Fruit fly (Drosophila melanogaster) whole organism, larva: Measurements from ENCODE around the gene Mtpalpha.

Experiments
- noc ChIP-seq: fragments of 200-800 bp; sonication (Bioruptor generic); optimal IDR thresholded peaks from 3 replicates; lab custom pipeline; 2019; ENCODE audit warnings: missing biosample characterization, mild to moderate bottlenecking, missing genetic modification characterization, moderate library complexity

Mtpalpha gene

dm6 chr2L:9576269-9576933 lies at the start of gene Mtpalpha:
TSS of gene Mtpalpha (minus strand) at chr2L:9576769.
- peak; percentile 67 for TF ChIP-seq noc (tag; lab: Kevin White, UChicago)

- TF ChIP-seq noc (tag; lab: Kevin White, UChicago) = no peak
Measured at dm6 chr2L:9625185-9625584, 48.6 kb upstream of the Mtpalpha start, which contains the start of gene CG31882. TSS of gene CG31882 (minus strand) at chr2L:9625285.

- no peak for TF ChIP-seq noc (tag; lab: Kevin White, UChicago)
Measured at dm6 chr2L:9619925-9620324, 43.4 kb upstream of the Mtpalpha start.

dm6 chr2L:9618871-9619270 lies 42.3 kb upstream of the Mtpalpha start:
- TF ChIP-seq noc (tag; lab: Kevin White, UChicago) = peak; percentile 27

- peak; percentile 68 for TF ChIP-seq noc (tag; lab: Kevin White, UChicago)
Measured at dm6 chr2L:9617908-9618307, 41.3 kb upstream of the Mtpalpha start.

- TF ChIP-seq noc (tag; lab: Kevin White, UChicago) = no peak
Measured at dm6 chr2L:9616654-9617053, 40.1 kb upstream of the Mtpalpha start.

DNA sequence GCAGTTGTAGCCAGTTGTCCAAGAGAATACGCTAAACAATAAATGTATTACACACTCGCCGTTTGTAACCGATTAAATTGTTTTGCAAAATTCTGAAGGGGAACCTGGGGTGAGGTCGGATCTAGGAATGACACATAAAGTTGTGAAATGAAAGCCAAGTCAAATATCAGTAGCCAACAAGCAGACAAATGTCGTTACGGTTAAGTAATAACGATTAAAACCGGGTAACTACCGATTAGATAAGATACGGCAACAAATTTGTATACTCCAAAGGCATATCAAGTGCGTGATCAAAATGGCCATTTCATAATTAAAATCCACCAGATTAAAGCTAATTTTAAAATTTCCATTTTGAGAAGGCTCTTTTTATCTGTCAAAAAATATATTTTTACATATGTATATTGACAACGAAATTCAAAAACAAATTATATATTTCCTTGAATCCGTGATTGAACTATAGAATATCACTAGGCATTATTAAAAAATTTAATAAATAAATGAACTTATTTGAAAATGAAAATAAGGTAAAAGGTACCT lies 39.5 kb upstream of the Mtpalpha start, which contains the start of gene GlcAT-S:
GlcAT-S (plus strand) TSS at position 487 of the 537 bp plus-strand sequence.
- TF ChIP-seq noc (tag; lab: Kevin White, UChicago) = no peak

- TF ChIP-seq noc (tag; lab: Kevin White, UChicago) = no peak
Measured at dm6 chr2L:9615561-9615960, 39.0 kb upstream of the Mtpalpha start.

dm6 chr2L:9614674-9615258 lies 38.2 kb upstream of the Mtpalpha start:
- no peak for TF ChIP-seq noc (tag; lab: Kevin White, UChicago)

- no peak for TF ChIP-seq noc (tag; lab: Kevin White, UChicago)
Measured at dm6 chr2L:9613922-9614321, 37.4 kb upstream of the Mtpalpha start.

DNA sequence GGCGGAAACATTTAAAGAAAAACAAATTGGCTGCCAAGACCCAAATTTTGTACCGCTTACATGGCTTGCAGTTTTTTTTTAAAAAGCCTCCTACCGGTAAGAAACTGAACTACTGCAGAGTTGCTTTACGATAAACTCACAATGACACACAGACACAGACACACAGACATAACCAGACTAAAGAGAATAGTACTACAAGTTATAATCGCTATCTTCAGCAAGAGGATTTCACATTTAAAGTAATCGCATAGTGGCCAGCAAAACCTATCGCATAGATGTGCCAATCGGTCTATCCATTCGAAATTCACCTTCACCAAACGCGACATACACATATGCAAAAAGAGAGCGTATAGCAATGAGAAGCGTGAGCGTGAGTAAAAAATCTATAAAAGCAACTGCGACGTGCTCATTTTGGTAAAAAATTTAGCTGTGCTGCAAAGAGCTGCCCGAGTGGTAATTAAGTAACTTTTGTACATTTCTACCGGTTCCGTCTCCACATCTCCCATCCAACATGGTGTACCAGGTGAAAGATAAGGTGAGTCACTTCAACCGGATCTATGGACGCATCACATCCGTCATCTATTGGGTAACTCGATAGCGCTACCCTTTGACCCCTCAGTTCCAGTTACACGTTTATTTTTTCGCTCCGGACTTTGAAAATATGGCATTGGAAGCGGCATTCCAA lies 36.6 kb upstream of the Mtpalpha start, which contains the start of gene Trx2:
Trx2 (plus strand) TSS at position 161 of the 685 bp plus-strand sequence.
- peak; percentile 33 for TF ChIP-seq noc (tag; lab: Kevin White, UChicago)

dm6 chr2L:9612654-9613005 lies 36.1 kb upstream of the Mtpalpha start:
- TF ChIP-seq noc (tag; lab: Kevin White, UChicago) = no peak

- TF ChIP-seq noc (tag; lab: Kevin White, UChicago) = no peak
Measured at dm6 chr2L:9609337-9609856, 32.8 kb upstream of the Mtpalpha start.

DNA sequence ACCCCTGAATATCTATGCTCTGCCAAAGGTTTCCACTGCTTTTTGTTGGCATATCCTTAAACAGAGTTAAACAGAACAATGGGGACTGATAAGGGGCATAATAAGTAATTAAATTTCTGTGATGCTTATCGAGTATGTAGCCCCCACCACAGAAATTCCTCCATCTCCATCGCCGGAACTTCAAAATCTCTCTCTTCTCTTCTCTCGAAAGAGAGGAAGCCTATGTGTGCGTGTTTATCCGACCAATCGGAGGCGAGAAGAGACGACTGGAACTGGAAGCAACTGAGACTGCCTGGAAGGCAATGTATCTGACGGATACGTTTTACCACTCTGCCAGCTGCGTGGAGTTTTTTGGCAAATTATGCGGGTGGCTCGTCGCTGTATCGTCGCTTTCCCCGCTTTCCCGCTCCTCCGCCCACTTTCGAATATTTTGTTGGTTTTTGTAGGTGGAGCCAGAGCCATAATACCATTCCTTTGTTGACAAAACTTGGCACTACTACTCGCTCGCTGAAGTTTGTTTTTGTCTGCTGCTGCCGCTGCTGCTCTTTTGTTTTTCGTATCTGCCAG lies 31.5 kb upstream of the Mtpalpha start, which contains the start of gene gcm2:
gcm2 (plus strand) TSS at position 566 of the 567 bp plus-strand sequence.
- TF ChIP-seq noc (tag; lab: Kevin White, UChicago) = no peak

DNA sequence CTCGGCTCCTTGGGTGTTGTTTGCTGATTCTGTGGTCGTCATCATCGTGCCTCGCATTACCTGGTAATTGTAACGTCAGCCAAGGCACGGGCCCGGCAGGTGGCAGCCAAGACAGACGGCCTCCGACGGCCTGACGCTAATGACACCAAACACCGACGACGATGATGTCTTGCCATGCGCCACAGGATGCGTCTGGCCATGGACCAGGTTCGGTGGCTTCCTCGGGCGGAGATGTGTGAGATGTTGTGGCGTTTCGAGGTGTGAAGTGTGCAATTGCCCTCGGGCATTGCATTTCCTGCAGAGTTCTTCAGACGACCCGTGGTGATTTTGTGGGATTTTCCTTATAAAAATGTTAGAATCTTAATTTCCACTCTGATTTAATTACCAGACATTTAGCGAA lies 25.5 kb upstream of the Mtpalpha start:
- no peak for TF ChIP-seq noc (tag; lab: Kevin White, UChicago)
